Fruit fly (Drosophila melanogaster): ENCODE measurements around the gene dop.

dop gene

dm6 chr3L:15616490-15616889 is 50.7 kb downstream of the dop start (continued):
- TF ChIP-seq CG4617 (GFP tag; optimal IDR thresholded peaks at IDR 0.05; ENCODE audit: borderline replicate concordance) = no peak
- TF ChIP-seq CG13424 (tag; optimal IDR thresholded peaks at IDR 0.05) = peak; percentile 29
- no peak for TF ChIP-seq Sox100B (GFP tag; optimal IDR thresholded peaks at IDR 0.05)
- TF ChIP-seq emc (GFP tag; optimal IDR thresholded peaks at IDR 0.05) = no peak
- TF ChIP-seq unpg (GFP tag; optimal IDR thresholded peaks at IDR 0.05) = no peak
- peak; percentile 44 for TF ChIP-seq CG7839 (tag; optimal IDR thresholded peaks at IDR 0.05)
- TF ChIP-seq oc (tag; optimal IDR thresholded peaks at IDR 0.05) = no peak
- TF ChIP-seq CG2875 (GFP tag; optimal IDR thresholded peaks at IDR 0.05) = no peak
- TF ChIP-seq grau (tag; optimal IDR thresholded peaks at IDR 0.05) = peak; percentile 50
- TF ChIP-seq Ssrp (tag; optimal IDR thresholded peaks at IDR 0.05) = no peak
- TF ChIP-seq Vsx1 (GFP tag; optimal IDR thresholded peaks at IDR 0.05) = no peak
- TF ChIP-seq CG1602 (GFP tag; optimal IDR thresholded peaks at IDR 0.05) = no peak
- TF ChIP-seq Tbp (GFP tag; optimal IDR thresholded peaks at IDR 0.05) = no peak
- peak; percentile 39 for TF ChIP-seq CG9727 (GFP tag; optimal IDR thresholded peaks at IDR 0.05)
- TF ChIP-seq corto (GFP tag; optimal IDR thresholded peaks at IDR 0.05) = no peak
- no peak for TF ChIP-seq chn (GFP tag; optimal IDR thresholded peaks at IDR 0.05)
- TF ChIP-seq B-H1 (GFP tag; IDR thresholded peaks at IDR 0.05) = no peak
- TF ChIP-seq lbe (GFP tag; optimal IDR thresholded peaks at IDR 0.05) = no peak
- TF ChIP-seq Mad (GFP tag; optimal IDR thresholded peaks at IDR 0.05) = no peak
- TF ChIP-seq cas (GFP tag; IDR thresholded peaks at IDR 0.05) = no peak
- peak; percentile 2 for TF ChIP-seq CG15269 (tag; optimal IDR thresholded peaks at IDR 0.05)

DNA sequence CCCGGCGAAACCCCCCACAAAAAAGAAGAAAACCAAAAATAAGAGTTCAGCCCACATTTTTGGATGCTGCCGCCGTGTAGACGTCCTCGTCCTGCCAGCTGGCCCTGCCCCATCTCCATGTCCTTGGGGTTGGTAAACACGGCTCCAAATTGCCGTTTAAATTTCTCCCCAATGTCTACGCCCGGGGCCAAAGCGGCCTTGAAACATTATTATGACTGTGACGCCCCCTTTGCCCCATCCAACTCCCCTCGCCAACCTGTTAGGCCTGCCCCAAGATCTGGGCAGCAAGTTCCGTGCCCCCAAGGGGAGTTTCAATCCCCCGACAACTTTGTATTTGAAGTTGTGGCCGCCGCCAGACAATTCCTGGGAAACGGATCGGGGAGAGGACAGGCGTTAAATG is 51.1 kb downstream of the dop start:
- TF ChIP-seq CG17361 (GFP tag; IDR thresholded peaks at IDR 0.05) (no peak), Fer1 (GFP tag; optimal IDR thresholded peaks at IDR 0.05) (no peak), CG2116 (GFP tag; optimal IDR thresholded peaks at IDR 0.05) (no peak), CG9932 (GFP tag; IDR thresholded peaks at IDR 0.05) (0 out of 2 replicates have a peak, but pooled peaks have one; percentile 31), Lpt (GFP tag; optimal IDR thresholded peaks at IDR 0.05) (no peak), CG42726 (GFP tag; IDR thresholded peaks at IDR 0.05; ENCODE audit: partially characterized antibody) (no peak), salm (tag; optimal IDR thresholded peaks at IDR 0.05) (no peak), Meics (GFP tag; optimal IDR thresholded peaks at IDR 0.05) (no peak), CG7372 (GFP tag; IDR thresholded peaks at IDR 0.05) (no peak), CG3163 (GFP tag; optimal IDR thresholded peaks at IDR 0.05) (no peak), CG6654 (GFP tag; optimal IDR thresholded peaks at IDR 0.05) (no peak), CG17359 (tag; optimal IDR thresholded peaks at IDR 0.05) (no peak), CG10431 (GFP tag; optimal IDR thresholded peaks at IDR 0.05) (no peak), Trl (optimal IDR thresholded peaks at IDR 0.05) (no peak), Trl (GFP tag; optimal IDR thresholded peaks at IDR 0.05) (no peak), YL-1 (GFP tag; optimal IDR thresholded peaks at IDR 0.05) (no peak), CG6272 (GFP tag; IDR thresholded peaks at IDR 0.05) (0 out of 2 replicates have a peak, but pooled peaks have one; percentile 5), crol (GFP tag; IDR thresholded peaks at IDR 0.05) (peak; percentile 67), CG2199 (GFP tag; IDR thresholded peaks at IDR 0.05) (no peak), wdn (GFP tag; IDR thresholded peaks at IDR 0.05) (0 out of 2 replicates have a peak, but pooled peaks have one; percentile 8), Dbx (GFP tag; IDR thresholded peaks at IDR 0.05) (no peak), CG13894 (tag; optimal IDR thresholded peaks at IDR 0.05) (peak; percentile 83), sqz (GFP tag; optimal IDR thresholded peaks at IDR 0.05) (no peak), CG1832 (GFP tag; optimal IDR thresholded peaks at IDR 0.05) (peak; percentile 18), Atf6 (GFP tag; IDR thresholded peaks at IDR 0.05) (no peak), CG11560 (tag; IDR thresholded peaks at IDR 0.05) (0 out of 3 replicates have a peak, but pooled peaks have one; percentile 33), Drgx (GFP tag; IDR thresholded peaks at IDR 0.05) (no peak), CG10654 (GFP tag; optimal IDR thresholded peaks at IDR 0.05) (no peak), mirr (GFP tag; optimal IDR thresholded peaks at IDR 0.05) (peak; percentile 69), Doc2 (GFP tag; IDR thresholded peaks at IDR 0.05) (no peak), lilli (GFP tag; optimal IDR thresholded peaks at IDR 0.05) (no peak), E2f2 (GFP tag; IDR thresholded peaks at IDR 0.05) (no peak)

Data from whole organism, embryonic.